Worm (Caenorhabditis elegans) whole organism, L4/young adult: ENCODE measurements around the gene srv-3.

Experiments used
- W03F9.2 ChIP-seq: fragments of 150-350 bp; optimal IDR thresholded peaks from 2 replicates; lab custom pipeline; 2014; ENCODE audit warnings: missing biosample characterization, missing genetic modification characterization
- dao-5 ChIP-seq: sonication (generic microtip); optimal IDR thresholded peaks from 2 replicates; lab custom pipeline; 2016; ENCODE audit warnings: missing genotype, missing genetic modification characterization, moderate library complexity, missing compliant biosample characterization
- him-1 ChIP-seq: sonication (generic microtip); optimal IDR thresholded peaks from 2 replicates; lab custom pipeline; 2016; ENCODE audit warnings: missing genotype, missing genetic modification reagents, missing genetic modification characterization, missing compliant biosample characterization

ce11 chrV:19728731-19729130 is 20.0 kb upstream of the srv-3 start, which contains the start of gene Y116F11A.3:
- TF ChIP-seq dao-5 (tag; lab: Kevin White, UChicago) (no peak), him-1 (tag; lab: Kevin White, UChicago) (no peak), W03F9.2 (tag; lab: Kevin White, UChicago) (no peak)
